Fruit fly (Drosophila melanogaster): ENCODE results near the gene CG4658.

CG4658 gene

dm6 chr2L:9908468-9908967 lies 48.4 kb upstream of the CG4658 start, which contains the start of gene CG13124:
CG13124 (minus strand) TSS chr2L:9908633.
- TF ChIP-seq foxo (GFP tag; optimal IDR thresholded peaks at IDR 0.05) (peak in 1 of 2 experiments; percentile 6), h (GFP tag; optimal IDR thresholded peaks at IDR 0.05) (peak; percentile 27), dmrt93B (GFP tag; optimal IDR thresholded peaks at IDR 0.05) (no peak), Rel (GFP tag; optimal IDR thresholded peaks at IDR 0.05) (no peak), Rel (tag; optimal IDR thresholded peaks at IDR 0.05) (no peak), dl (GFP tag; optimal IDR thresholded peaks at IDR 0.05; ENCODE audit: insufficient read depth in 1 of 2, partially characterized antibody in 2 of 2) (peak; percentile 41 to 59), Dif (GFP tag; optimal IDR thresholded peaks at IDR 0.05; ENCODE audit: partially characterized antibody) (peak; percentile 82)

dm6 chr2L:9911783-9912182 lies 45.1 kb upstream of the CG4658 start:
- TF ChIP-seq Myc (optimal IDR thresholded peaks at IDR 0.05), result no peak
- TF ChIP-seq OdsH (GFP tag; optimal IDR thresholded peaks at IDR 0.05), result no peak
- TF ChIP-seq Hnf4 (GFP tag; optimal IDR thresholded peaks at IDR 0.05), result peak; percentile 2
- peak; percentile 7 for TF ChIP-seq ey (GFP tag; optimal IDR thresholded peaks at IDR 0.05)
- peak; percentile 20 for TF ChIP-seq fru (GFP tag; optimal IDR thresholded peaks at IDR 0.05)
- TF ChIP-seq h (GFP tag; optimal IDR thresholded peaks at IDR 0.05), result peak; percentile 31
- peak; percentile 9 for TF ChIP-seq Sp1 (GFP tag; optimal IDR thresholded peaks at IDR 0.05)
- TF ChIP-seq foxo (GFP tag; optimal IDR thresholded peaks at IDR 0.05), result peak in 1 of 2 experiments; percentile 28
- TF ChIP-seq HLH106 (tag; optimal IDR thresholded peaks at IDR 0.05), result peak; percentile 26
- no peak for TF ChIP-seq Rel (GFP tag; optimal IDR thresholded peaks at IDR 0.05)
- TF ChIP-seq Rel (tag; optimal IDR thresholded peaks at IDR 0.05), result peak; percentile 87

- TF ChIP-seq Hr83 (GFP tag; optimal IDR thresholded peaks at IDR 0.05; ENCODE audit: poor library complexity, severe bottlenecking) (peak; percentile 2), Dfd (GFP tag; optimal IDR thresholded peaks at IDR 0.05) (no peak), psq (GFP tag; optimal IDR thresholded peaks at IDR 0.05) (no peak), Rel (GFP tag; optimal IDR thresholded peaks at IDR 0.05) (no peak), Rel (tag; optimal IDR thresholded peaks at IDR 0.05) (peak; percentile 1), HLH106 (tag; optimal IDR thresholded peaks at IDR 0.05) (no peak), Hr78 (GFP tag; optimal IDR thresholded peaks at IDR 0.05) (no peak), CG32264 (GFP tag; optimal IDR thresholded peaks at IDR 0.05) (no peak), sv (GFP tag; optimal IDR thresholded peaks at IDR 0.05) (no peak), tai (GFP tag; optimal IDR thresholded peaks at IDR 0.05) (no peak), foxo (GFP tag; optimal IDR thresholded peaks at IDR 0.05) (peak in 1 of 2 experiments; percentile 25), h (GFP tag; optimal IDR thresholded peaks at IDR 0.05) (peak; percentile 13), woc (GFP tag; optimal IDR thresholded peaks at IDR 0.05) (no peak), lola (GFP tag; optimal IDR thresholded peaks at IDR 0.05) (no peak), brk (GFP tag; optimal IDR thresholded peaks at IDR 0.05) (no peak), usp (GFP tag; optimal IDR thresholded peaks at IDR 0.05) (no peak), CrebA (GFP tag; optimal IDR thresholded peaks at IDR 0.05; ENCODE audit: borderline replicate concordance) (no peak), Hnf4 (GFP tag; optimal IDR thresholded peaks at IDR 0.05) (peak; percentile 31), Mio (GFP tag; optimal IDR thresholded peaks at IDR 0.05) (no peak), dsf (GFP tag; optimal IDR thresholded peaks at IDR 0.05; ENCODE audit: borderline replicate concordance) (no peak), N (GFP tag; optimal IDR thresholded peaks at IDR 0.05) (no peak), Sp1 (GFP tag; optimal IDR thresholded peaks at IDR 0.05) (no peak), fru (GFP tag; optimal IDR thresholded peaks at IDR 0.05) (no peak), jim (GFP tag; optimal IDR thresholded peaks at IDR 0.05) (no peak), Abd-B (GFP tag; optimal IDR thresholded peaks at IDR 0.05) (no peak), rgr (GFP tag; optimal IDR thresholded peaks at IDR 0.05) (no peak), pan (optimal IDR thresholded peaks at IDR 0.05) (no peak), Jra (GFP tag; optimal IDR thresholded peaks at IDR 0.05) (peak; percentile 30), GATAd (GFP tag; optimal IDR thresholded peaks at IDR 0.05) (no peak), Myc (optimal IDR thresholded peaks at IDR 0.05) (peak; percentile 2), OdsH (GFP tag; optimal IDR thresholded peaks at IDR 0.05) (no peak), Dif (GFP tag; optimal IDR thresholded peaks at IDR 0.05; ENCODE audit: partially characterized antibody) (no peak)
Observed at dm6 chr2L:9912570-9913260, 44.2 kb upstream of the CG4658 start, which contains the start of the genes Etl1 and Srp54. Etl1 (minus strand) TSS chr2L:9912608. Srp54 (plus strand) TSS chr2L:9912911.

All from whole organism, wandering third instar larva.